Worm (Caenorhabditis elegans) whole organism, L4 larva: ENCODE results near the gene inpp-1.

Experiments
- F37D6.2 ChIP-seq: sonication (generic microtip); optimal IDR thresholded peaks from 2 replicates; lab custom pipeline; 2016; ENCODE audit warnings: mild to moderate bottlenecking, missing genetic modification characterization, missing compliant biosample characterization
- R02D3.7 ChIP-seq: fragments of 150-350 bp; sonication (generic microtip); optimal IDR thresholded peaks from 3 replicates; lab custom pipeline; 2014; ENCODE audit warnings: missing biosample characterization, missing genetic modification characterization
- Y5F2A.4 ChIP-seq: fragments of 200-800 bp; sonication (Bioruptor generic); optimal IDR thresholded peaks from 2 replicates; lab custom pipeline; 2018; ENCODE audit warnings: mild to moderate bottlenecking, missing genetic modification characterization, missing compliant biosample characterization
- ZK337.2 ChIP-seq: fragments of 200-800 bp; sonication (Bioruptor generic); IDR thresholded peaks from 2 replicates; pipeline ENCODE4 v1.3.6; 2022; ENCODE audit warnings: missing genetic modification reagents, missing genetic modification characterization, missing compliant biosample characterization
- ceh-28 ChIP-seq: fragments of 150-350 bp; optimal IDR thresholded peaks from 2 replicates; lab custom pipeline; 2014; ENCODE audit warnings: missing biosample characterization, missing genetic modification reagents, missing genetic modification characterization
- ceh-82 ChIP-seq: sonication (generic microtip); optimal IDR thresholded peaks from 2 replicates; lab custom pipeline; 2017; ENCODE audit warnings: missing biosample characterization, missing genetic modification characterization
- ctbp-1 ChIP-seq: fragments of 200-800 bp; sonication (Bioruptor generic); IDR thresholded peaks from 2 replicates; pipeline ENCODE4 v1.3.6; 2022; ENCODE audit warnings: missing genetic modification reagents, missing genetic modification characterization, missing compliant biosample characterization
- daf-19 ChIP-seq: fragments of 200-800 bp; sonication (Bioruptor generic); conservative IDR thresholded peaks from 2 replicates; pipeline ENCODE4 v1.3.6; 2022; ENCODE audit warnings: missing genetic modification characterization, missing compliant biosample characterization
- daf-8 ChIP-seq: fragments of 200-800 bp; sonication (Bioruptor generic); IDR thresholded peaks from 2 replicates; pipeline ENCODE4 v1.3.6; 2022; ENCODE audit warnings: missing genetic modification characterization, missing compliant biosample characterization
- dpl-1 ChIP-seq: fragments of 150-350 bp; optimal IDR thresholded peaks from 2 replicates; lab custom pipeline; 2014; ENCODE audit warnings: missing biosample characterization, missing genetic modification reagents, missing genetic modification characterization
- egl-27 ChIP-seq: sonication (generic microtip); optimal IDR thresholded peaks from 3 replicates; lab custom pipeline; 2017; ENCODE audit warnings: missing biosample characterization, missing genetic modification reagents, missing genetic modification characterization
- gei-8 ChIP-seq: fragments of 200-800 bp; sonication (Bioruptor generic); optimal IDR thresholded peaks from 2 replicates; lab custom pipeline; 2018; ENCODE audit warnings: mild to moderate bottlenecking, missing genetic modification characterization, missing compliant biosample characterization
- hif-1 ChIP-seq, 2 experiments: sonication (generic microtip); optimal IDR thresholded peaks; 2 replicates each; lab custom pipeline; 2016 to 2017; ENCODE audit warnings: missing compliant biosample characterization in 2 of 2, missing genetic modification characterization in 2 of 2, missing genetic modification reagents in 2 of 2, missing genotype in 2 of 2, mild to moderate bottlenecking in 1 of 2
- hlh-11 ChIP-seq: fragments of 200-800 bp; sonication (Bioruptor generic); optimal IDR thresholded peaks from 2 replicates; lab custom pipeline; 2018; ENCODE audit warnings: mild to moderate bottlenecking, missing genetic modification characterization, missing compliant biosample characterization
- hmg-1.1 ChIP-seq: fragments of 200-800 bp; sonication (Bioruptor generic); IDR thresholded peaks from 2 replicates; pipeline ENCODE4 v1.3.6; 2022; ENCODE audit warnings: missing genetic modification reagents, missing genetic modification characterization, missing compliant biosample characterization
- lin-1 ChIP-seq: fragments of 200-800 bp; sonication (Bioruptor generic); IDR thresholded peaks from 2 replicates; pipeline ENCODE4 v1.3.6; 2022; ENCODE audit warnings: missing genetic modification reagents, missing genetic modification characterization, missing compliant biosample characterization
- lin-38 ChIP-seq: fragments of 200-800 bp; sonication (Bioruptor generic); IDR thresholded peaks from 2 replicates; pipeline ENCODE4 v1.3.6; 2022; ENCODE audit warnings: missing genetic modification reagents, missing genetic modification characterization, missing compliant biosample characterization
- lin-39 ChIP-seq: fragments of 150-350 bp; optimal IDR thresholded peaks from 2 replicates; lab custom pipeline; 2014; ENCODE audit warnings: missing biosample characterization, missing genetic modification reagents, missing genetic modification characterization
- madf-5 ChIP-seq, 2 experiments: fragments of 200-800 bp; sonication (Bioruptor generic); IDR thresholded peaks; 2 replicates each; pipeline ENCODE4 v1.3.6; 2022; ENCODE audit warnings: missing compliant biosample characterization in 2 of 2, missing genetic modification characterization in 2 of 2
- madf-9 ChIP-seq: fragments of 200-800 bp; sonication (Bioruptor generic); conservative IDR thresholded peaks from 2 replicates; pipeline ENCODE4 v1.3.6; 2022; ENCODE audit warnings: missing genetic modification reagents, missing genetic modification characterization, missing compliant biosample characterization
- mdl-1 ChIP-seq, 2 experiments: fragments of 150-350 bp in 1 of 2; sonication (generic microtip) in 1 of 2; optimal IDR thresholded peaks; 2 replicates each; lab custom pipeline; 2014 to 2017; ENCODE audit warnings: missing biosample characterization in 2 of 2, missing genetic modification characterization in 2 of 2
- mdt-29 ChIP-seq: fragments of 200-800 bp; sonication (Bioruptor generic); IDR thresholded peaks from 2 replicates; pipeline ENCODE4 v1.3.6; 2022; ENCODE audit warnings: missing genetic modification reagents, missing genetic modification characterization, missing compliant biosample characterization
- mes-2 ChIP-seq: sonication (generic microtip); optimal IDR thresholded peaks from 2 replicates; lab custom pipeline; 2016; ENCODE audit warnings: missing genotype, mild to moderate bottlenecking, missing genetic modification characterization, missing compliant biosample characterization; ENCODE audit not compliant: poor library complexity, severe bottlenecking
- mxl-2 ChIP-seq: fragments of 200-800 bp; sonication (Bioruptor generic); conservative IDR thresholded peaks from 2 replicates; pipeline ENCODE4 v1.3.6; 2022; ENCODE audit warnings: missing genetic modification reagents, missing genetic modification characterization, missing compliant biosample characterization
- nhr-111 ChIP-seq: fragments of 200-800 bp; sonication (Bioruptor generic); optimal IDR thresholded peaks from 2 replicates; lab custom pipeline; 2018; ENCODE audit warnings: mild to moderate bottlenecking, missing genetic modification characterization, missing compliant biosample characterization
- nhr-28 ChIP-seq: fragments of 150-350 bp; optimal IDR thresholded peaks from 2 replicates; lab custom pipeline; 2014; ENCODE audit warnings: missing biosample characterization, missing genetic modification characterization
- pha-4 ChIP-seq, 2 experiments: fragments of 150-350 bp in 1 of 2; fragments of 200-800 bp in 1 of 2; sonication (Bioruptor generic) in 1 of 2; IDR thresholded peaks in 1 of 2; optimal IDR thresholded peaks in 1 of 2; 2 replicates each; pipeline versions ENCODE4 v1.3.6 to Lab custom; 2014 to 2022; ENCODE audit warnings: missing genetic modification characterization in 2 of 2, missing genetic modification reagents in 2 of 2, missing biosample characterization in 1 of 2, missing compliant biosample characterization in 1 of 2
- set-16 ChIP-seq: fragments of 200-800 bp; sonication (Bioruptor generic); IDR thresholded peaks from 2 replicates; pipeline ENCODE4 v1.3.6; 2022; ENCODE audit warnings: missing genetic modification reagents, missing genetic modification characterization, missing compliant biosample characterization
- snpc-1.2 ChIP-seq: fragments of 200-800 bp; sonication (Bioruptor generic); IDR thresholded peaks from 2 replicates; pipeline ENCODE4 v1.3.6; 2022; ENCODE audit warnings: missing genetic modification reagents, missing genetic modification characterization, missing compliant biosample characterization
- spr-1 ChIP-seq: sonication (generic microtip); optimal IDR thresholded peaks from 2 replicates; lab custom pipeline; 2016; ENCODE audit warnings: mild to moderate bottlenecking, missing genetic modification characterization, missing compliant biosample characterization
- spr-3 ChIP-seq: fragments of 200-800 bp; sonication (Bioruptor generic); optimal IDR thresholded peaks from 2 replicates; lab custom pipeline; 2018; ENCODE audit warnings: mild to moderate bottlenecking, missing genetic modification characterization, missing compliant biosample characterization
- tra-1 ChIP-seq: fragments of 200-800 bp; sonication (Bioruptor generic); IDR thresholded peaks from 2 replicates; pipeline ENCODE4 v1.3.6; 2022; ENCODE audit warnings: missing genetic modification reagents, missing genetic modification characterization, missing compliant biosample characterization
- unc-130 ChIP-seq: sonication (generic microtip); optimal IDR thresholded peaks from 2 replicates; lab custom pipeline; 2016; ENCODE audit warnings: missing genetic modification reagents, missing genetic modification characterization, missing compliant biosample characterization
- unc-62 ChIP-seq, 3 experiments: fragments of 150-350 bp in 1 of 3; sonication (generic microtip); optimal IDR thresholded peaks in 2 of 3; peaks in 1 of 3; 1 replicate in 1 of 3; 2 replicates in 2 of 3; lab custom pipeline; 2014 to 2017; ENCODE audit warnings: missing biosample characterization in 3 of 3, missing genetic modification characterization in 3 of 3, missing genetic modification reagents in 3 of 3, missing genotype in 1 of 3
- zag-1 ChIP-seq: fragments of 150-350 bp; optimal IDR thresholded peaks from 2 replicates; lab custom pipeline; 2014; ENCODE audit warnings: missing biosample characterization, missing genetic modification characterization
- ztf-7 ChIP-seq: fragments of 150-350 bp; optimal IDR thresholded peaks from 2 replicates; lab custom pipeline; 2014; ENCODE audit warnings: missing biosample characterization, missing genetic modification characterization

Gene inpp-1

DNA sequence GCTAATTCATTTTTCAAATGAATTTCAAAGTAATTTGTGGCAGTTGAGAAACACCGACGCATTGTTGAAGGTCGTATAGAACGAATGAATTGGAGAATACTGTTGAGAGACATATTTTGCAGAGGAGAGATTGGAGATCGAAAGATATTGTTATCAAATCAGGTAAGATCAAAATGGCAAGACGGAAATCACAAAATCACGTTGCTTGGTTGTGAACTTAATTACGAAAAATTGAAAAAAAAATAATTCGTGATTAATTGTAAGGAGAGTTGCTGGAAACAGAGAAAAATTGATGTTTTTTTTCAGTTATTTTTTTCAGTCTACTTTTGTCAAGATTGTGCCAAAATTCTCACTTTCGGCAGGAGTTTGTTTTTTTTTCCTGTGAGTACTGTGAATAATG is 23.7 kb downstream of the inpp-1 start, which contains the start of gene T25B9.1:
Gene T25B9.1, minus strand, starts transcription at position 101 of the 400 bp plus-strand sequence.
- TF ChIP-seq mdt-29 (GFP tag; lab: Robert Waterston, UW), result no peak
- TF ChIP-seq snpc-1.2, result no peak
- no peak for TF ChIP-seq lin-1 (GFP tag; lab: Robert Waterston, UW)
- no peak for TF ChIP-seq hif-1 (tag; optimal IDR thresholded peaks at IDR 0.05; lab: Kevin White, UChicago)
- no peak for TF ChIP-seq lin-39 (tag; lab: Kevin White, UChicago)
- TF ChIP-seq gei-8 (GFP tag; lab: Kevin White, UChicago), result no peak
- TF ChIP-seq nhr-28 (tag; lab: Kevin White, UChicago), result no peak
- TF ChIP-seq madf-9 (GFP tag; lab: Robert Waterston, UW), result no peak
- no peak for TF ChIP-seq daf-8 (GFP tag; lab: Robert Waterston, UW)
- no peak for TF ChIP-seq spr-3
- TF ChIP-seq mes-2 (tag; lab: Kevin White, UChicago), result no peak
- no peak for TF ChIP-seq mdl-1 (tag; optimal IDR thresholded peaks at IDR 0.05; lab: Kevin White, UChicago)
- no peak for TF ChIP-seq madf-5 (GFP tag; IDR thresholded peaks at IDR 0.05; lab: Robert Waterston, UW)
- TF ChIP-seq dpl-1 (GFP tag; lab: Kevin White, UChicago), result no peak

ce11 chrIV:10745332-10745731 is 28.4 kb downstream of the inpp-1 start:
- TF ChIP-seq Y5F2A.4 (GFP tag; lab: Kevin White, UChicago) (no peak), hmg-1.1 (GFP tag; lab: Robert Waterston, UW) (no peak), nhr-111 (no peak), F37D6.2 (no peak), mxl-2 (GFP tag; lab: Robert Waterston, UW) (no peak), spr-3 (no peak), ZK337.2 (GFP tag; lab: Robert Waterston, UW) (no peak), R02D3.7 (no peak), madf-9 (GFP tag; lab: Robert Waterston, UW) (no peak), mes-2 (tag; lab: Kevin White, UChicago) (no peak), spr-1 (no peak), lin-39 (tag; lab: Kevin White, UChicago) (no peak), dpl-1 (GFP tag; lab: Kevin White, UChicago) (no peak), ceh-82 (tag; lab: Kevin White, UChicago) (no peak), egl-27 (no peak), set-16 (GFP tag; lab: Robert Waterston, UW) (no peak)

DNA sequence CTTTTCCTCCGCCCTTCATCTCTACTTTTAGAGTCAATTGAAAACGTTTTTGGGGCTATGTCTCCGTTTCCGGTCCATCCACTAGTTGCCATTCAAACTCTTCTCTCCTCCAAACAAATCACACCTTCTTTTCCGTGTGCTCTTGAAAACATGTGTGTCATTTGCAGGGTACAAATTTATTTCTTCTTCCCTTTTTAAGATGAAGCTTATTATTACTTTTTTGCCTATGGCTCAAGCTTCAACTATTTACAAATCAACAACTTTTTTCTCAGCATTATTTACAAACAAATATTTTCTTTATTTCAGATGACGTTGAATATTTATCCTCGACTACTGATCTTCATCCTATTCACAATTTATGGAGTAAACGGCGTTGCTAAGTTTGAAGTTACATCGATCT is 29.2 kb downstream of the inpp-1 start, which contains the start of gene T25B9.3:
Gene T25B9.3, plus strand, starts transcription at position 301 of the 400 bp plus-strand sequence.
- no peak for TF ChIP-seq zag-1
- TF ChIP-seq ztf-7 (tag; lab: Kevin White, UChicago), result no peak
- no peak for TF ChIP-seq tra-1 (GFP tag; lab: Robert Waterston, UW)

DNA sequence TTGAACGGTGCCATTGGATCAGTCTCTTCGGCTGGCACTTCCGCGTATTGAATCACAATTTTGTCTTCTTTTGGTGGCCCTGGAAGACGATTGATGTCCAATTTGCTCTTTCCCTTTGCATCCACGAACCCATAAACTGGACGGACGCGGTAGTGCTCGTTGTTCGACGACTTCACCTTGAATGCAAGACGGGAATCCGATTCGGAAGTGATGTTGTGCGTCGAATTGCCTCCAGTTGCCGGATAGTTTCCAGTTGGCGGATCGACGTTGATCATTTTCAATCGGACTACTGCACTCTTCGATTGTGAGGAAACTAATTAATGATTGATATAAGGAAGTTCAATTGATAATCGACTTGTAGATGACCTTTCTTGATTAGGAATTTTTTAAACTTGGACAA is 35.4 kb downstream of the inpp-1 start, which contains the start of gene ssp-34:
Gene ssp-34, minus strand, starts transcription at position 275 of the 400 bp plus-strand sequence.
- no peak for TF ChIP-seq ceh-28 (tag; lab: Kevin White, UChicago)
- no peak for TF ChIP-seq Y5F2A.4 (GFP tag; lab: Kevin White, UChicago)
- TF ChIP-seq lin-1 (GFP tag; lab: Robert Waterston, UW), result no peak
- TF ChIP-seq R02D3.7, result no peak
- no peak for TF ChIP-seq unc-130 (GFP tag; lab: Kevin White, UChicago)
- TF ChIP-seq unc-62 (GFP tag; optimal IDR thresholded peaks at IDR 0.05 in 1 of 2; lab: Kevin White, UChicago), result peak in 1 of 2 experiments; percentile 91
- no peak for TF ChIP-seq unc-62 (tag; optimal IDR thresholded peaks at IDR 0.05; lab: Kevin White, UChicago)
- TF ChIP-seq, all 104 proteins: peak for 1

ce11 chrIV:10737011-10737553 is 36.6 kb downstream of the inpp-1 start, which contains the start of gene grl-21:
Gene grl-21 (plus strand): TSS chrIV:10737474.
- TF ChIP-seq hlh-11 (tag; lab: Kevin White, UChicago) (no peak), lin-38 (GFP tag; lab: Robert Waterston, UW) (no peak), pha-4 (GFP tag; IDR thresholded peaks at IDR 0.05; lab: Robert Waterston, UW) (no peak), pha-4 (tag; optimal IDR thresholded peaks at IDR 0.05; lab: Kevin White, UChicago) (no peak), daf-19 (GFP tag; lab: Robert Waterston, UW) (no peak), ctbp-1 (GFP tag; lab: Robert Waterston, UW) (no peak)
